Worm (Caenorhabditis elegans): ENCODE data around the gene T24A6.17.

ce11 chrV:3588223-3588622 is 24.0 kb upstream of the T24A6.17 start:
- TF ChIP-seq pag-3 (tag; optimal IDR thresholded peaks at IDR 0.05; ENCODE audit: borderline replicate concordance, insufficient read depth) (no peak), nhr-12 (tag; optimal IDR thresholded peaks at IDR 0.05) (no peak), aly-2 (tag; optimal IDR thresholded peaks at IDR 0.05) (no peak), ceh-63 (GFP tag; optimal IDR thresholded peaks at IDR 0.05) (no peak), fkh-8 (tag; optimal IDR thresholded peaks at IDR 0.05) (no peak), ama-1 (optimal IDR thresholded peaks at IDR 0.05) (no peak), snpc-4 (tag; optimal IDR thresholded peaks at IDR 0.05) (no peak), lin-39 (tag; optimal IDR thresholded peaks at IDR 0.05) (no peak)
